Worm (Caenorhabditis elegans): Measurements from ENCODE around the gene F07H5.13.

F07H5.13 gene

ce11 chrII:8799725-8800124 is 9.4 kb downstream of the F07H5.13 start:
- TF ChIP-seq K12H6.12 (tag; optimal IDR thresholded peaks at IDR 0.05) (no peak), repo-1 (tag; optimal IDR thresholded peaks at IDR 0.05) (no peak), gei-17 (GFP tag; optimal IDR thresholded peaks at IDR 0.05) (no peak), cebp-2 (GFP tag; IDR thresholded peaks at IDR 0.05) (0 out of 2 replicates have a peak, but pooled peaks have one; percentile 31), unc-130 (GFP tag; optimal IDR thresholded peaks at IDR 0.05) (no peak), attf-6 (GFP tag; IDR thresholded peaks at IDR 0.05) (no peak), nfyb-1 (GFP tag; IDR thresholded peaks at IDR 0.05) (no peak)

- TF ChIP-seq snpc-1.3 (tag; optimal IDR thresholded peaks at IDR 0.05; ENCODE audit: insufficient read depth), result no peak
- TF ChIP-seq zfh-2 (GFP tag; conservative IDR thresholded peaks at IDR 0.05), result 0 out of 2 replicates have a peak, but pooled peaks have one; percentile 17
Measured at ce11 chrII:8800830-8801229, 10.5 kb downstream of the F07H5.13 start, which contains the start of gene appg-2. appg-2 (plus strand) TSS chrII:8801130.

ce11 chrII:8806921-8807320 is 16.6 kb downstream of the F07H5.13 start, which contains the start of gene pho-13:
pho-13 (minus strand) TSS chrII:8807021.
- TF ChIP-seq attf-5 (GFP tag; optimal IDR thresholded peaks at IDR 0.05), result no peak
- peak; percentile 46 for TF ChIP-seq nhr-80 (tag; optimal IDR thresholded peaks at IDR 0.05)

ce11 chrII:8808482-8808881 is 18.1 kb downstream of the F07H5.13 start, which contains the start of gene F07H5.10:
F07H5.10 (minus strand) TSS chrII:8808582.
- TF ChIP-seq hrde-1 (tag; optimal IDR thresholded peaks at IDR 0.05; ENCODE audit: borderline replicate concordance), result no peak
- no peak for TF ChIP-seq pha-4 (tag; optimal IDR thresholded peaks at IDR 0.05)
- TF ChIP-seq lin-26 (GFP tag; IDR thresholded peaks at IDR 0.05), result no peak
- TF ChIP-seq nhr-120 (GFP tag; IDR thresholded peaks at IDR 0.05), result no peak
- TF ChIP-seq cebp-2 (GFP tag; IDR thresholded peaks at IDR 0.05), result no peak
- no peak for TF ChIP-seq him-1 (tag; optimal IDR thresholded peaks at IDR 0.05)
- no peak for TF ChIP-seq repo-1 (tag; optimal IDR thresholded peaks at IDR 0.05)
- TF ChIP-seq nfya-2 (GFP tag; IDR thresholded peaks at IDR 0.05), result no peak
- no peak for TF ChIP-seq madf-10 (tag; optimal IDR thresholded peaks at IDR 0.05)
- TF ChIP-seq F39B2.1 (GFP tag; IDR thresholded peaks at IDR 0.05), result no peak
- no peak for TF ChIP-seq ztf-6 (GFP tag; IDR thresholded peaks at IDR 0.05)
- no peak for TF ChIP-seq Y53G8AR.9 (GFP tag; conservative IDR thresholded peaks at IDR 0.05)
- no peak for TF ChIP-seq ztf-28 (GFP tag; IDR thresholded peaks at IDR 0.05)
- no peak for TF ChIP-seq xnd-1 (tag; optimal IDR thresholded peaks at IDR 0.05)
- no peak for TF ChIP-seq ceh-27 (GFP tag; optimal IDR thresholded peaks at IDR 0.05)

- peak; percentile 4 to 84 for TF ChIP-seq let-607 (tag; optimal IDR thresholded peaks at IDR 0.05)
- no peak for TF ChIP-seq lin-35 (GFP tag; optimal IDR thresholded peaks at IDR 0.05)
- peak; percentile 8 for TF ChIP-seq snpc-1.3 (tag; optimal IDR thresholded peaks at IDR 0.05; ENCODE audit: insufficient read depth)
- TF ChIP-seq Y56A3A.18 (GFP tag; IDR thresholded peaks at IDR 0.05), result no peak
- TF ChIP-seq rcor-1 (GFP tag; IDR thresholded peaks at IDR 0.05), result no peak
- no peak for TF ChIP-seq ZK185.1 (tag; optimal IDR thresholded peaks at IDR 0.05; ENCODE audit: poor library complexity, severe bottlenecking)
- TF ChIP-seq unc-62 (GFP tag; optimal IDR thresholded peaks at IDR 0.05), result no peak
- no peak for TF ChIP-seq tlf-1 (GFP tag; optimal IDR thresholded peaks at IDR 0.05)
- no peak for TF ChIP-seq bed-2 (GFP tag; IDR thresholded peaks at IDR 0.05)
- no peak for TF ChIP-seq lag-1 (GFP tag; IDR thresholded peaks at IDR 0.05)
- TF ChIP-seq rpc-1 (optimal IDR thresholded peaks at IDR 0.05), result no peak
- TF ChIP-seq rpc-1 (tag; optimal IDR thresholded peaks at IDR 0.05), result no peak
- peak; percentile 38 for TF ChIP-seq attf-5 (GFP tag; optimal IDR thresholded peaks at IDR 0.05)
- no peak for TF ChIP-seq aptf-2 (GFP tag; conservative IDR thresholded peaks at IDR 0.05)
- no peak for TF ChIP-seq snpc-1.1 (tag; optimal IDR thresholded peaks at IDR 0.05; ENCODE audit: insufficient read depth)
Measured at ce11 chrII:8810679-8811413, 20.5 kb downstream of the F07H5.13 start, which contains the start of the genes F46C5.9 and rer-1. F46C5.9 (minus strand) TSS chrII:8810729. rer-1 (plus strand) TSS chrII:8811370.
